Worm (Caenorhabditis elegans) whole organism, early embryonic: ENCODE data around the gene C08E8.3.

Experiments used
- B0310.2 ChIP-seq: sonication (generic microtip); optimal IDR thresholded peaks from 2 replicates; lab custom pipeline; 2016; ENCODE audit warnings: mild to moderate bottlenecking, missing genetic modification characterization, missing compliant biosample characterization
- aly-1 ChIP-seq: sonication (generic microtip); optimal IDR thresholded peaks from 2 replicates; lab custom pipeline; 2016; ENCODE audit warnings: missing genetic modification characterization, missing compliant biosample characterization
- ama-1 ChIP-seq: fragments of 150-350 bp; optimal IDR thresholded peaks from 2 replicates; lab custom pipeline; 2014
- ceh-36 ChIP-seq: sonication (generic microtip); optimal IDR thresholded peaks from 2 replicates; lab custom pipeline; 2016; ENCODE audit warnings: missing genetic modification characterization, inconsistent platforms, missing compliant biosample characterization
- ets-7 ChIP-seq: sonication (generic microtip); optimal IDR thresholded peaks from 2 replicates; lab custom pipeline; 2016; ENCODE audit warnings: missing genotype, missing genetic modification characterization, missing compliant biosample characterization
- flt-1 ChIP-seq: fragments of 200-800 bp; sonication (Bioruptor generic); IDR thresholded peaks from 2 replicates; pipeline ENCODE4 v1.3.6; 2022; ENCODE audit warnings: missing genetic modification characterization, missing compliant biosample characterization
- hmbx-1 ChIP-seq: sonication (generic microtip); optimal IDR thresholded peaks from 2 replicates; lab custom pipeline; 2016; ENCODE audit warnings: mild to moderate bottlenecking, missing genetic modification characterization, missing compliant biosample characterization
- hmg-4 ChIP-seq: fragments of 200-800 bp; sonication (Bioruptor generic); optimal IDR thresholded peaks from 2 replicates; lab custom pipeline; 2018; ENCODE audit warnings: mild to moderate bottlenecking, missing genetic modification characterization, missing compliant biosample characterization
- hnd-1 ChIP-seq: sonication (generic microtip); optimal IDR thresholded peaks from 2 replicates; lab custom pipeline; 2016; ENCODE audit warnings: missing genetic modification characterization, missing compliant biosample characterization
- scrt-1 ChIP-seq: fragments of 200-800 bp; sonication (Bioruptor generic); IDR thresholded peaks from 2 replicates; pipeline ENCODE4 v1.3.6; 2022; ENCODE audit warnings: missing genetic modification characterization, missing compliant biosample characterization
- tbx-37 ChIP-seq: fragments of 200-800 bp; sonication (Bioruptor generic); conservative IDR thresholded peaks from 2 replicates; pipeline ENCODE4 v1.3.6; 2022; ENCODE audit warnings: missing genetic modification reagents, missing genetic modification characterization, missing compliant biosample characterization
- tra-4 ChIP-seq: sonication (generic microtip); optimal IDR thresholded peaks from 2 replicates; lab custom pipeline; 2017; ENCODE audit warnings: missing genetic modification characterization, missing compliant biosample characterization

DNA sequence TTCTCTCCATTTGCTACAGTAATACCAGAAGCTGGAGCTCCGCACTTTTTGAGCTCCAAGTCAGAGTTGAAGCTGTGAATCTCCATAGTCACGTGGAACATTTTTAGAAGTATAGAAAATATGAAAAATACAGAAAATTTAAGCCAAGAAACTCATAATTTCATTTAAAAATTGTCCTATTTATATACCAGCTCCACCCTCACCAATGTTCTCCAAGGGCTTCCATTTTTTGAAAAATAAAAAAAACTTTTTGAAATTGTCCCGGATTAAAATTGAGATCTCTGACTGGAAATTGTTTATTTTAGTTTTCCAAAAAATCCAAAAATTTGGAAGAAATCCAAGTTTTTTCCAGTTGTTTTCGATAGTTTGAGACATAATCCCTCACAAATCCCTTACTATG, 10.0 kb downstream of the C08E8.3 start, which contains the start of gene C08E8.5:
- TF ChIP-seq aly-1 (no peak), hmbx-1 (tag; lab: Kevin White, UChicago) (no peak), ama-1 (lab: Kevin White, UChicago) (no peak), B0310.2 (tag; lab: Kevin White, UChicago) (no peak), tra-4 (tag; lab: Kevin White, UChicago) (no peak), ceh-36 (tag; lab: Kevin White, UChicago) (no peak), flt-1 (no peak), hmg-4 (no peak), hnd-1 (tag; lab: Kevin White, UChicago) (no peak), scrt-1 (GFP tag; lab: Robert Waterston, UW) (no peak), tbx-37 (GFP tag; lab: Robert Waterston, UW) (no peak), ets-7 (tag; lab: Kevin White, UChicago) (no peak)
